Fruit fly (Drosophila melanogaster) whole organism, wandering third instar larva: ENCODE measurements around the gene CG17191.

Experiments used
- Abd-B ChIP-seq: fragments of >200 bp; optimal IDR thresholded peaks from 2 replicates; lab custom pipeline; 2017; ENCODE audit warnings: missing biosample characterization, missing genetic modification characterization
- CG32264 ChIP-seq: fragments of 200-800 bp; sonication (Bioruptor generic); optimal IDR thresholded peaks from 2 replicates; lab custom pipeline; 2016; ENCODE audit warnings: missing biosample characterization, missing genetic modification characterization
- CG9705 ChIP-seq: fragments of 200-800 bp; sonication (Bioruptor generic); optimal IDR thresholded peaks from 2 replicates; lab custom pipeline; 2018; ENCODE audit warnings: missing biosample characterization, mild to moderate bottlenecking, missing genetic modification characterization
- CrebA ChIP-seq: fragments of 200-800 bp; sonication (Bioruptor generic); optimal IDR thresholded peaks from 2 replicates; lab custom pipeline; 2016; ENCODE audit warnings: missing biosample characterization, mild to moderate bottlenecking, missing genetic modification characterization, borderline replicate concordance
- Dfd ChIP-seq: fragments of >200 bp; optimal IDR thresholded peaks from 2 replicates; lab custom pipeline; 2017; ENCODE audit warnings: missing biosample characterization, missing genetic modification characterization
- Dif ChIP-seq: fragments of 200-275, 200-300 bp; sonication (Bioruptor generic); optimal IDR thresholded peaks from 2 replicates; lab custom pipeline; 2018; ENCODE audit warnings: missing biosample characterization, missing genetic modification characterization; ENCODE audit not compliant: partially characterized antibody
- GATAd ChIP-seq: sonication (Bioruptor generic); optimal IDR thresholded peaks from 2 replicates; lab custom pipeline; 2016; ENCODE audit warnings: missing biosample characterization, missing genetic modification characterization
- HLH106 ChIP-seq: fragments of 200-800 bp; optimal IDR thresholded peaks from 3 replicates; lab custom pipeline; 2019; ENCODE audit warnings: missing biosample characterization, mild to moderate bottlenecking, missing genetic modification characterization, moderate library complexity
- Hnf4 ChIP-seq: fragments of 200-800 bp; sonication (Bioruptor generic); optimal IDR thresholded peaks from 2 replicates; lab custom pipeline; 2016; ENCODE audit warnings: missing biosample characterization, mild to moderate bottlenecking, missing genetic modification characterization
- Hr78 ChIP-seq: fragments of >200 bp; optimal IDR thresholded peaks from 2 replicates; lab custom pipeline; 2017; ENCODE audit warnings: missing biosample characterization, missing genetic modification characterization
- Hr83 ChIP-seq: fragments of 200-300 bp; sonication (Bioruptor generic); optimal IDR thresholded peaks from 2 replicates; lab custom pipeline; 2016; ENCODE audit warnings: missing biosample characterization, mild to moderate bottlenecking, missing genetic modification characterization, moderate library complexity; ENCODE audit not compliant: poor library complexity, severe bottlenecking
- Jra ChIP-seq: sonication (Bioruptor generic); optimal IDR thresholded peaks from 2 replicates; lab custom pipeline; 2016; ENCODE audit warnings: missing biosample characterization, missing genetic modification characterization
- Mio ChIP-seq: sonication (Bioruptor generic); optimal IDR thresholded peaks from 2 replicates; lab custom pipeline; 2016; ENCODE audit warnings: missing biosample characterization, missing genetic modification characterization
- Myc ChIP-seq: fragments of >200 bp; optimal IDR thresholded peaks from 2 replicates; lab custom pipeline; 2017
- N ChIP-seq: fragments of >200 bp; optimal IDR thresholded peaks from 2 replicates; lab custom pipeline; 2018; ENCODE audit warnings: missing biosample characterization, missing external identifiers, missing genetic modification characterization
- OdsH ChIP-seq: fragments of 200-800 bp; sonication (Bioruptor generic); optimal IDR thresholded peaks from 2 replicates; lab custom pipeline; 2016; ENCODE audit warnings: missing biosample characterization, mild to moderate bottlenecking, missing genetic modification characterization
- Rel ChIP-seq, 2 experiments: fragments of 200-800 bp; sonication (Bioruptor generic) in 1 of 2; optimal IDR thresholded peaks; 2 replicates in 1 of 2; 3 replicates in 1 of 2; lab custom pipeline; 2016 to 2019; ENCODE audit warnings: mild to moderate bottlenecking in 2 of 2, missing biosample characterization in 2 of 2, missing genetic modification characterization in 2 of 2, moderate library complexity in 1 of 2
- Sp1 ChIP-seq: fragments of 200-800 bp; sonication (Bioruptor generic); optimal IDR thresholded peaks from 3 replicates; lab custom pipeline; 2019; ENCODE audit warnings: missing biosample characterization, mild to moderate bottlenecking, missing genetic modification characterization, moderate library complexity
- Vsx2 ChIP-seq: fragments of 200-300, 225-300 bp; sonication (Bioruptor generic); optimal IDR thresholded peaks from 2 replicates; lab custom pipeline; 2018; ENCODE audit warnings: missing biosample characterization, missing genetic modification characterization; ENCODE audit not compliant: partially characterized antibody
- br ChIP-seq: fragments of 200-800 bp; sonication (Bioruptor generic); optimal IDR thresholded peaks from 2 replicates; lab custom pipeline; 2016; ENCODE audit warnings: missing biosample characterization, missing genetic modification characterization
- brk ChIP-seq: fragments of 200-800 bp; sonication (Bioruptor generic); optimal IDR thresholded peaks from 2 replicates; lab custom pipeline; 2016; ENCODE audit warnings: missing biosample characterization, mild to moderate bottlenecking, missing genetic modification characterization
- dl ChIP-seq, 2 experiments: fragments of 175-275, 200-275 bp in 1 of 2; fragments of 200-275 bp in 1 of 2; sonication (Bioruptor generic); optimal IDR thresholded peaks; lab custom pipeline; 2018; ENCODE audit warnings: mild to moderate bottlenecking in 2 of 2, missing biosample characterization in 2 of 2, missing genetic modification characterization in 2 of 2, moderate library complexity in 2 of 2; ENCODE audit not compliant: partially characterized antibody in 2 of 2, insufficient read depth in 1 of 2
- dmrt93B ChIP-seq: fragments of 200-800 bp; sonication (Bioruptor generic); optimal IDR thresholded peaks from 2 replicates; lab custom pipeline; 2018; ENCODE audit warnings: missing biosample characterization, mild to moderate bottlenecking, missing genetic modification characterization
- dsf ChIP-seq: sonication (Bioruptor generic); optimal IDR thresholded peaks from 2 replicates; lab custom pipeline; 2016; ENCODE audit warnings: missing biosample characterization, missing genetic modification characterization, borderline replicate concordance
- ey ChIP-seq: fragments of 200-800 bp; sonication (Bioruptor generic); optimal IDR thresholded peaks from 2 replicates; lab custom pipeline; 2016; ENCODE audit warnings: missing biosample characterization, missing genetic modification characterization
- foxo ChIP-seq, 2 experiments: fragments of 200-800 bp; sonication (Bioruptor generic); optimal IDR thresholded peaks; 2 replicates in 1 of 2; 3 replicates in 1 of 2; lab custom pipeline; 2016 to 2017; ENCODE audit warnings: missing biosample characterization in 2 of 2, missing genetic modification characterization in 2 of 2
- fru ChIP-seq: fragments of 200-800 bp; sonication (Bioruptor generic); optimal IDR thresholded peaks from 3 replicates; lab custom pipeline; 2016; ENCODE audit warnings: missing biosample characterization, mild to moderate bottlenecking, missing genetic modification characterization
- h ChIP-seq: fragments of 200-800 bp; sonication (Bioruptor generic); optimal IDR thresholded peaks from 3 replicates; lab custom pipeline; 2016; ENCODE audit warnings: missing biosample characterization, mild to moderate bottlenecking, missing genetic modification characterization
- jim ChIP-seq: fragments of 175-275, 200-325 bp; sonication (Bioruptor generic); optimal IDR thresholded peaks from 2 replicates; lab custom pipeline; 2016; ENCODE audit warnings: missing biosample characterization, mild to moderate bottlenecking, missing genetic modification characterization
- lola ChIP-seq: fragments of >200 bp; optimal IDR thresholded peaks from 2 replicates; lab custom pipeline; 2017; ENCODE audit warnings: missing biosample characterization, missing genetic modification characterization
- pan ChIP-seq: fragments of >200 bp; optimal IDR thresholded peaks from 2 replicates; lab custom pipeline; 2017
- psq ChIP-seq: fragments of 200-800 bp; sonication (Bioruptor generic); optimal IDR thresholded peaks from 3 replicates; lab custom pipeline; 2017; ENCODE audit warnings: missing biosample characterization, mild to moderate bottlenecking, missing genetic modification characterization, moderate library complexity
- rgr ChIP-seq: fragments of 200-800 bp; sonication (Bioruptor generic); optimal IDR thresholded peaks from 3 replicates; lab custom pipeline; 2016; ENCODE audit warnings: missing biosample characterization, mild to moderate bottlenecking, missing genetic modification characterization
- sage ChIP-seq: fragments of 200-800 bp; sonication (Bioruptor generic); optimal IDR thresholded peaks from 2 replicates; lab custom pipeline; 2016; ENCODE audit warnings: missing biosample characterization, mild to moderate bottlenecking, missing genetic modification characterization
- sv ChIP-seq: fragments of 200-800 bp; sonication (Bioruptor generic); optimal IDR thresholded peaks from 3 replicates; lab custom pipeline; 2016; ENCODE audit warnings: missing biosample characterization, missing genetic modification characterization
- tai ChIP-seq: sonication (Bioruptor generic); optimal IDR thresholded peaks from 2 replicates; lab custom pipeline; 2016; ENCODE audit warnings: missing biosample characterization, missing genetic modification characterization
- usp ChIP-seq: fragments of >200 bp; optimal IDR thresholded peaks from 2 replicates; lab custom pipeline; 2017; ENCODE audit warnings: missing biosample characterization, missing genetic modification characterization
- woc ChIP-seq: sonication (Bioruptor generic); optimal IDR thresholded peaks from 2 replicates; lab custom pipeline; 2016; ENCODE audit warnings: missing biosample characterization, mild to moderate bottlenecking, missing genetic modification characterization

CG17191 gene

DNA sequence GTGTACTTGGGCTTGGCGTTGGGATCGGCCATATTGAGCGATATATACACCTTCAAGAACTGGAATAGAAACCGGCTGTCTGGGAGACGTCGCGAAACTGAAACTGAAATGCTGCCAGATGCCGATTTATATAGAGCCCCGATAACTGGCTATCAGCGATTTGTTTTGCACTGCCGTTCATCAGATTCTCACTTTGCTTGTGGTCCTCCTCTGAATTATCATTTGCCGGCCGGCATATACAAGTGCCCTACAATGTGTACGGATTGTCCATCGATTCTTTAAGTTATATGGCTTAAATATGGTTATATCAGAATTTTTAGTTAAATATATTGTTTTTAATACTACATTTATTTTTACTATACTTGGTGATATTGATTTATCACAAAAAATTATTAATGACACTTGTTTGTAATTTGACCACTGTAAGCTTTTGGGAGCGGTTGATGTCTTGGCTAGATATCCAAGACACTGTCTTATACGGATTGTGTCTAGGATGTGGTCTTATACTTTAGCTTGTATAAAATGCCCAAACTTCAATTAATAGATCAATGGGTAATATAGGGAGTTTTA is 31.1 kb downstream of the CG17191 start, which contains the start of gene CG31075:
CG31075 (minus strand) TSS at position 106 of the 570 bp plus-strand sequence.
- TF ChIP-seq Sp1 (peak; percentile 90), sv (GFP tag; lab: Kevin White, UChicago) (peak; percentile 16), h (peak; percentile 91), Hnf4 (GFP tag; lab: Kevin White, UChicago) (peak; percentile 81), Mio (GFP tag; lab: Kevin White, UChicago) (peak; percentile 54), tai (peak; percentile 75), pan (lab: Kevin White, UChicago) (no peak), sage (peak; percentile 92), Hr78 (no peak), Dif (GFP tag; lab: Kevin White, UChicago) (peak; percentile 70), Abd-B (GFP tag; lab: Kevin White, UChicago) (no peak), jim (GFP tag; lab: Kevin White, UChicago) (no peak), dl (GFP tag; optimal IDR thresholded peaks at IDR 0.05; lab: Kevin White, UChicago; ENCODE audit: insufficient read depth in 1 of 2, partially characterized antibody in 2 of 2) (peak in 1 of 2 experiments; percentile 12), GATAd (GFP tag; lab: Kevin White, UChicago) (no peak), CG9705 (GFP tag; lab: Kevin White, UChicago) (peak; percentile 87), usp (GFP tag; lab: Kevin White, UChicago) (no peak), Hr83 (peak; percentile 58), br (GFP tag; lab: Kevin White, UChicago) (peak; percentile 83), Dfd (no peak), CG32264 (GFP tag; lab: Kevin White, UChicago) (peak; percentile 71), OdsH (GFP tag; lab: Kevin White, UChicago) (peak; percentile 90), Vsx2 (GFP tag; lab: Kevin White, UChicago) (no peak), rgr (GFP tag; lab: Kevin White, UChicago) (peak; percentile 91), woc (GFP tag; lab: Kevin White, UChicago) (peak; percentile 84), N (GFP tag; lab: Kevin White, UChicago) (no peak), brk (GFP tag; lab: Kevin White, UChicago) (peak; percentile 93), psq (GFP tag; lab: Kevin White, UChicago) (peak; percentile 100), ey (GFP tag; lab: Kevin White, UChicago) (peak; percentile 83), lola (no peak), Jra (GFP tag; lab: Kevin White, UChicago) (peak; percentile 50), foxo (GFP tag; optimal IDR thresholded peaks at IDR 0.05; lab: Kevin White, UChicago) (peak in 1 of 2 experiments; percentile 97), HLH106 (tag; lab: Kevin White, UChicago) (peak; percentile 89), Myc (lab: Kevin White, UChicago) (peak; percentile 60), dsf (GFP tag; lab: Kevin White, UChicago) (peak; percentile 55), fru (GFP tag; lab: Kevin White, UChicago) (peak; percentile 90), dmrt93B (GFP tag; lab: Kevin White, UChicago) (peak; percentile 88), Rel (GFP tag; optimal IDR thresholded peaks at IDR 0.05; lab: Kevin White, UChicago) (peak; percentile 75), Rel (tag; optimal IDR thresholded peaks at IDR 0.05; lab: Kevin White, UChicago) (peak; percentile 39), CrebA (GFP tag; lab: Kevin White, UChicago) (peak; percentile 50)

DNA sequence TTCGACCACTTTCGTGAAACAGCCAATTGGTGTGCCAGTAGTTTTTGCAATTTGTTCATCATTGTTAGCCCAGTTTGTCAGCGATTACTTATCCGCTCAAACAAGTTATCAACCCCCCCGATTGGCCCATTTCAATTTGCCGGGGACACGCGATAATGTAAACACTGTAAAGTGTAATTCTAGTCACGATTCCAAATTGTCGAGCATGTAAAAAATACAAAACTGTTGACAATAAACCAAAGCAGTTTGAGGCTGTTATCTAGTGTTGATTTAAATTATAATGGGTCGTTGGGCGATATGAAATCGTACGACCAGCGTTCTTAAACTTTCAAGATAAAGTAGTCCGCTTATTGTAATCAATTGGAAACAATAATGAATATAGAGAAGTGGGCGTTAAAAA is 32.1 kb downstream of the CG17191 start:
- TF ChIP-seq h (no peak), N (GFP tag; lab: Kevin White, UChicago) (no peak), Dfd (no peak), rgr (GFP tag; lab: Kevin White, UChicago) (no peak), CG32264 (GFP tag; lab: Kevin White, UChicago) (no peak), usp (GFP tag; lab: Kevin White, UChicago) (no peak), CG9705 (GFP tag; lab: Kevin White, UChicago) (no peak), sage (no peak), Hnf4 (GFP tag; lab: Kevin White, UChicago) (no peak)
- TF ChIP-seq, all 38 proteins: peak for 0
